Worm (Caenorhabditis elegans): Measurements from ENCODE around the gene oct-2.

The oct-2 gene

DNA sequence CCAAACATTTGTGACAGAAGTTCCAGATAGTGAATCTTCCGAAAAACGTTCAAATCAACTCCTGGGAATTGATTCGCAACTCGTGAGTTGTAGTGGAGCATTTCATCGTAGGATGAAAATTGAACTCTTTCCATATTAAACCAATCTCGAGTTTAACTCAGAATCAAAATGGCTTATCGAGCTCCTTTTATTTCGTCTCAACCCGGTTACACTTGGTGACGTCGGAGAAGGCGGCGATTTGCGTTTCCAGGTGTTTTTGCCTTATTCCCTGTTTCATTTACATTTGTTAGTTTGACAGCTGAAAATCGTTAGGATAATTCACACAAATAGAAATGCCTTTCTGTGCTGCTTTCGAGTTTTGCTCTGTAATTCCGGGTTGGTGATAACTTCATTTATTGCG, 29.3 kb downstream of the oct-2 start, which contains the start of gene F42E11.3:
TSS of gene F42E11.3 (minus strand) at position 101 of the 400 bp plus-strand sequence.
- no peak for TF ChIP-seq flt-1 (GFP tag; IDR thresholded peaks at IDR 0.05)
- no peak for TF ChIP-seq T22C8.4 (GFP tag; IDR thresholded peaks at IDR 0.05)
- no peak for TF ChIP-seq ref-1 (GFP tag; conservative IDR thresholded peaks at IDR 0.05)
- TF ChIP-seq cog-1 (tag; optimal IDR thresholded peaks at IDR 0.05), result no peak
- TF ChIP-seq ztf-23 (GFP tag; IDR thresholded peaks at IDR 0.05), result no peak
- TF ChIP-seq ztf-29 (GFP tag; IDR thresholded peaks at IDR 0.05), result no peak
- no peak for TF ChIP-seq tab-1 (GFP tag; IDR thresholded peaks at IDR 0.05)
- no peak for TF ChIP-seq med-1 (GFP tag; optimal IDR thresholded peaks at IDR 0.05; ENCODE audit: insufficient read depth)
- TF ChIP-seq klf-2 (GFP tag; conservative IDR thresholded peaks at IDR 0.05), result no peak

DNA sequence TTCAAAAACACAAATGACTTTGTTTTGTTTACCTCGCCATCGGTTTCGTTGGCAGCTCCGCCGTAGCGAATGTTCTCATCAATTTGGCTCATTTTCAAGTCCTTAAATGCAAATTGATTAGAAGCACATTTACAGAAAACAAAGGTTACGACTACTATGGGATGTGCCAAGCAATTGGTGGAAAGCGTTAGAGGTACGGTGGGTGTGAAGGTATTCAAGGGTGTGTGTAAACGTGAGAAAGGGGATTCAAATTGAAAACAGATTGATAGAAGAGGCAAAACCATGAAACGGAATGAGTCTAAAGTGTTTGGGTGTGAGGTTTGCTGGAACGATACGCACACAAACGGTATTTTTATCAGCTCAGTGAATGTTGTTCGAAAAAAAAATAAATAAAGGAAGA, 31.1 kb downstream of the oct-2 start, which contains the start of gene tni-1:
TSS of gene tni-1 (minus strand) at position 101 of the 400 bp plus-strand sequence.
- no peak for TF ChIP-seq cog-1 (tag; optimal IDR thresholded peaks at IDR 0.05)
- no peak for TF ChIP-seq T22C8.4 (GFP tag; IDR thresholded peaks at IDR 0.05)
- no peak for TF ChIP-seq med-1 (GFP tag; optimal IDR thresholded peaks at IDR 0.05; ENCODE audit: insufficient read depth)
- TF ChIP-seq ztf-29 (GFP tag; IDR thresholded peaks at IDR 0.05), result no peak
- no peak for TF ChIP-seq ref-1 (GFP tag; conservative IDR thresholded peaks at IDR 0.05)
- no peak for TF ChIP-seq ztf-23 (GFP tag; IDR thresholded peaks at IDR 0.05)
- no peak for TF ChIP-seq flt-1 (GFP tag; IDR thresholded peaks at IDR 0.05)
- no peak for TF ChIP-seq klf-2 (GFP tag; conservative IDR thresholded peaks at IDR 0.05)
- TF ChIP-seq tab-1 (GFP tag; IDR thresholded peaks at IDR 0.05), result no peak

DNA sequence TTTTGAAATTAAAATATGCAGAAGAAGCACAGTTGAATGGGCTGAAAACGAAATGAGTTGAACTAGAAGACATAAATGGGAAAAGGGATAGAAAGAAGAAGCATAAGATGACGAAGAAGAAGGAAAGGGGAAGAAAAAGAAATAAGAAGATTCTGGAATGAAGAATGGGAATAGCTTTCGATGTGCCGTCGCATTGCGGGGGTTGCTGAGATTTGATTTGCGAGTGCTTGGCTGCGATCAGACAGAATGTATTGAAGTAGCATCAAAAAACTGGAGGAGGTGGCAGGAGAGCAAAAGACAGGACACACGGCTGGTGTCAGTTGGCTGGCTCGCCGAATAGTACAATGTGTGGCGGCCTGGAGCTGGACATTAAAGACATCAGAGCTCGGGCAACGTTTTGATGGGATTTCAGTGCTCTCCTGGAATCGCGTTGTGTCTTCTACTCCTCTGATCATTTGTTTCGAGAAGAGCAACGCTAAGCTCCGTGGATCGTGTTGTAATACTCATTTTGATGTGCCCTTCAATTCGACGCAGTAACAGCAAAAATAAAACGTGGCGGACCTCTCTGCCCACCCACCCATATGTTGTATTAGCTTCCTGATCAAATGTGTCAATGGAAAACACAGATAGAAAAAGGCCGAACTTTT, 33.0 kb downstream of the oct-2 start:
- TF ChIP-seq flt-1 (GFP tag; IDR thresholded peaks at IDR 0.05) (no peak), cog-1 (tag; optimal IDR thresholded peaks at IDR 0.05) (peak; percentile 9), T22C8.4 (GFP tag; IDR thresholded peaks at IDR 0.05) (no peak)

DNA sequence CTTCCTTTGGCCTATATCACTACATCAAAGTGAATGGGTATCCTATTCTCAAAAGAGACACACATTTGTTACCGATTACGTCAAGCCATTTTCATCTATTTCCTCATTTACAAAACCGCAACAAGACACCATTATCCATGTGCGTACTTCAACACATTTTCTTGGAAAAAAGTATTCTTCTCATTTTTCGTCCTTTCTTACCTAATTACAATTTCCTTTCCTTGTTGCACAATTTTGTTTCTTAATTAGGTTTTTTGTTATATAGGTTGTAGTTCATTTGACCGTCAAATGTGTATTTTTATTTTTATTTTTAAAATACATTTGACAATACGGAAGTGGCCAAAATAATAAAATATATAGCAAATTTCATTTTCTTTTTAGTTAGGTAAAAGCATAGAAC, 37.1 kb downstream of the oct-2 start:
- TF ChIP-seq tab-1 (GFP tag; IDR thresholded peaks at IDR 0.05) (no peak), ztf-23 (GFP tag; IDR thresholded peaks at IDR 0.05) (no peak), flt-1 (GFP tag; IDR thresholded peaks at IDR 0.05) (no peak), klf-2 (GFP tag; conservative IDR thresholded peaks at IDR 0.05) (no peak), T22C8.4 (GFP tag; IDR thresholded peaks at IDR 0.05) (no peak), cog-1 (tag; optimal IDR thresholded peaks at IDR 0.05) (no peak), ref-1 (GFP tag; conservative IDR thresholded peaks at IDR 0.05) (no peak), med-1 (GFP tag; optimal IDR thresholded peaks at IDR 0.05; ENCODE audit: insufficient read depth) (no peak), ztf-29 (GFP tag; IDR thresholded peaks at IDR 0.05) (no peak)

DNA sequence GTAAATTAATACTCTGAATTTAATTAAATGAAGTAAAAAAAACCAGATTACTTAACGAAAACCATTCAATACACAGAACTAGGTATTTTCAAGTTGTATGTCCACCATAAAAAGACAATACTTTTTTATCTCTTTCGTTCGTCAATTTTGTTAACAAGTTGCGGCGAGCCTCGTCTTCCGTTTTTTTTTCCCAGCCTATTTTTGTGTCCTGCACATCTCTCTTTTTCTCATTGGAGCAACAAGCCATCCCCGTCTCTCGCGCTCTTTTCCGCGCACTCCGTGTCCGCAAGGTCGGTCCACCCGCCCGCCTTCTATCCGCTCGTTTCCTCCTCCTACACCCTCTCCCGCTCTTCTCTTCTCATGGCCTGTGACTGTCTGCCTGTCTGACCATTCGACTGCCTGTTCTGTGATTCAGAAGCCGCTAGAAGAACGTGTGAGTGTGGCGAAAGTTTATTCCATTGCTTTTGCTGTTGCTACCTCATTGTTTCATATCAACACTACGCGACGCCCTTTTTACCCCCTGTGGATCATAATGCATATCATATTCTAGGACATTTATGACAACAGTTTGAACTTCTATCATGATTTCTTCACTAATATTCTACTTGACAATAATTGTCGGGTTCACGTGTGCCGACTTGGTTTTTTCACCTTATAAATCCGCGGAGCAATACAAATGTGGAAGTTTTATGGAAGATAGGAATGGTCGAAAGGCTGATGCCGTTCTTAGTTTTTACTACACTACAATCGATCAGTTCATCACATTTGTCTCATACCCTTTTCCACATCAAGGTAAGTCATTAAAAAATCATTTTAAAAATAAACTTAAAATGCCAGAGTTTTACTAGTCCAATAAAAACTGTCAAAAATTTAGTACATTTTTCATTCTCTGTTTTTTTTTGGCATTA, 38.5 kb downstream of the oct-2 start, which contains the start of the genes F08B12.11 and prmn-1:
TSS of gene F08B12.11 (plus strand) at position 521 of the 908 bp plus-strand sequence.
TSS of gene prmn-1 (plus strand) at position 551 of the 908 bp plus-strand sequence.
- peak; percentile 50; the same call in 1 of the 2 replicates for TF ChIP-seq ztf-23 (GFP tag; IDR thresholded peaks at IDR 0.05)
- TF ChIP-seq tab-1 (GFP tag; IDR thresholded peaks at IDR 0.05), result no peak
- TF ChIP-seq T22C8.4 (GFP tag; IDR thresholded peaks at IDR 0.05), result no peak
- TF ChIP-seq flt-1 (GFP tag; IDR thresholded peaks at IDR 0.05), result no peak
- no peak for TF ChIP-seq med-1 (GFP tag; optimal IDR thresholded peaks at IDR 0.05; ENCODE audit: insufficient read depth)
- TF ChIP-seq klf-2 (GFP tag; conservative IDR thresholded peaks at IDR 0.05), result no peak
- TF ChIP-seq cog-1 (tag; optimal IDR thresholded peaks at IDR 0.05), result no peak
- TF ChIP-seq ztf-29 (GFP tag; IDR thresholded peaks at IDR 0.05), result peak; percentile 46; the same call in 1 of the 2 replicates
- TF ChIP-seq ref-1 (GFP tag; conservative IDR thresholded peaks at IDR 0.05), result no peak

DNA sequence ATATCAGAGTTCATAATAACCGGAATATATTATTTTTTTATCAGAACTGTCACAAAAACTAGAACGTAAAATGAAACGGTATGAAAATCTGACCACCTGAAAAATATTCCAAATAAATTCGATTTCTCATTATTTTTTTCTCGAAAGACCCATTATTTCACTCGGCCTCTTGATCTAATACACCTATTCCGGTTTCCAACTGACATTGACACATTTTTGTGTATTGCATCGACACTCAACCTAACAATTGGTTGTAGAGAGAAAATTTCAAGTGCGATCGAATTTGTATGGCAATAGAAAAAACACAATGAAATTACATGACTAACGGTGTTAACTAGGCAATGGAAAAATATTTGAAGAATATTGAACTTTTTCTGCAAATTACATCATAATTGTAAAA, 39.7 kb downstream of the oct-2 start:
- TF ChIP-seq T22C8.4 (GFP tag; IDR thresholded peaks at IDR 0.05), result no peak
- TF ChIP-seq ztf-23 (GFP tag; IDR thresholded peaks at IDR 0.05), result no peak
- TF ChIP-seq tab-1 (GFP tag; IDR thresholded peaks at IDR 0.05), result no peak
- TF ChIP-seq med-1 (GFP tag; optimal IDR thresholded peaks at IDR 0.05; ENCODE audit: insufficient read depth), result no peak
- TF ChIP-seq cog-1 (tag; optimal IDR thresholded peaks at IDR 0.05), result no peak

DNA sequence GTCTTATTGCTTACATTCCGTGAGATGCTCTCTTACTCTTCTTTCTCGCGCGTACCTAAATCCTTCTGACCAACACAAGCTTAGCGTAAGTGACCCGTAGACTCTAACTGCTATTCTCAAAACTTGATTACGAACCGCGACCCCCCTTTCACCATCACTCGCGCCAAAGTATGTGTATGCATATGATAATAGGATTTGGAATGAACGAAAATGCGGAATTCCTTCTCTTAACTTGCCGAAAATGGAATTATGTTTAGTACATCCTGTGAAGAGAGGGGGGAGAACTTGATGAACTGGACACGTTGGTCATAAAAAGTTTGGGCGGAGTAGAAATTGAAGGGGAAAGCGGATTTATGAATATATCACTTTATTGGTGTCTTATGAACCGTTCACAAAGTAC, 40.6 kb downstream of the oct-2 start:
- TF ChIP-seq tab-1 (GFP tag; IDR thresholded peaks at IDR 0.05) (no peak), cog-1 (tag; optimal IDR thresholded peaks at IDR 0.05) (no peak), ztf-23 (GFP tag; IDR thresholded peaks at IDR 0.05) (no peak), flt-1 (GFP tag; IDR thresholded peaks at IDR 0.05) (no peak), T22C8.4 (GFP tag; IDR thresholded peaks at IDR 0.05) (no peak), ref-1 (GFP tag; conservative IDR thresholded peaks at IDR 0.05) (no peak), ztf-29 (GFP tag; IDR thresholded peaks at IDR 0.05) (no peak), med-1 (GFP tag; optimal IDR thresholded peaks at IDR 0.05; ENCODE audit: insufficient read depth) (no peak), klf-2 (GFP tag; conservative IDR thresholded peaks at IDR 0.05) (no peak)

DNA sequence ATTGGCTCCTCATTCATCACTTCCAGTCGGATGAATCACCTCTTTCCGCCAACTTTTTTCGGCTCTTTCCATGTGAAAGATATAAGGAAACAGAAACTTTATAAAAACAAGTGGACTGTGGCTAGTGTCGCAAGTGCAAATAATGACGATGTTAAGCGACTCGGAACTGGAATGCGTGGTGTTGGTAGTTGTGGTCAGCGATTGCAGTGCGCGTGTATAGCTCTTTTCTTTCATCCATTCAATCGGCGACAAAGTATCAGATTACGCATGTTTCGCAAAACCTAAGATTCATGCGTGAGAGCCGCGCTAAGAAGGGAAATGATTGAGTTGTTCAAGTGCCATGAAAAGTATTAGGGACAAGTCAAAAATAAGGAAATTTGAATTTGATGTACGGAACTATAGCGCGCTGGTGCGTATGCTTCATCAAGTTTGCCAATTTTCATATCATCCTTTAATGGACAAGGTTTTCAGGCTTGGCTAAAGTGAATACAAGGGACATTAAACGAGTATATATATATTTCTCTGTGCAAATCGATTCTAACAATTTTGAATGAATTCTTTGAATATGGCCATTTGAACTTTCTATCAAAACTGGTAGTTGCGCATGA, 41.6 kb downstream of the oct-2 start:
- TF ChIP-seq tab-1 (GFP tag; IDR thresholded peaks at IDR 0.05) (no peak), ref-1 (GFP tag; conservative IDR thresholded peaks at IDR 0.05) (no peak), cog-1 (tag; optimal IDR thresholded peaks at IDR 0.05) (no peak), T22C8.4 (GFP tag; IDR thresholded peaks at IDR 0.05) (no peak), klf-2 (GFP tag; conservative IDR thresholded peaks at IDR 0.05) (no peak), ztf-23 (GFP tag; IDR thresholded peaks at IDR 0.05) (no peak), med-1 (GFP tag; optimal IDR thresholded peaks at IDR 0.05; ENCODE audit: insufficient read depth) (no peak), flt-1 (GFP tag; IDR thresholded peaks at IDR 0.05) (no peak), ztf-29 (GFP tag; IDR thresholded peaks at IDR 0.05) (no peak)

DNA sequence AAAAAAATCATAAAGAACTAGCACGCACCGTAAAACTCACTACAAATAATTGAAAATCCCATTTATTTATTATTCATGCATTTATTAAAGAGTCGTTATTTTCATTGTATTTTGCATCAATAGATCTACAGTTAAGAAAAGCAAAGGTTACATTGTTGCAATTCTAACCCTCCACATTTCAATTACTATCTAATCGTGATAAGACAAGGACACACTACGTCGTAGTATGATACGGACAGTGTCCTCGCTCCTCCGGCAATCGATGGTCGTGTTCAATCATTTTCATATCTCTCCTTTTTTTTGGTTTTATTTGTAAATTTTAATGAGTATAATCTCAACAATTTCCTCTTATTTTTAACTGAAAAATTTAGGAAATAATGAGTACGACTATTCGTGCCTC, 46.7 kb downstream of the oct-2 start, which contains the start of gene prx-12:
TSS of gene prx-12 (plus strand) at position 371 of the 400 bp plus-strand sequence.
- TF ChIP-seq ref-1 (GFP tag; conservative IDR thresholded peaks at IDR 0.05) (no peak), T22C8.4 (GFP tag; IDR thresholded peaks at IDR 0.05) (no peak), klf-2 (GFP tag; conservative IDR thresholded peaks at IDR 0.05) (no peak), cog-1 (tag; optimal IDR thresholded peaks at IDR 0.05) (no peak), ztf-23 (GFP tag; IDR thresholded peaks at IDR 0.05) (no peak), ztf-29 (GFP tag; IDR thresholded peaks at IDR 0.05) (no peak), med-1 (GFP tag; optimal IDR thresholded peaks at IDR 0.05; ENCODE audit: insufficient read depth) (no peak), tab-1 (GFP tag; IDR thresholded peaks at IDR 0.05) (no peak), flt-1 (GFP tag; IDR thresholded peaks at IDR 0.05) (no peak)
